ENCODE assay signal across 1 fruit fly cellular context in genomic region chr3R:13032323-13032722, dm6.
A peak's percentile ranks its signal among the peaks of the same experiment; 100 is the strongest.
TF ChIP-seq lines count a peak whose summit lies in the region.

Gene ry, plus strand, starts transcription at chr3R:13032528.

TF ChIP-seq in whole organism, embryonic, 481 proteins besides CTCF, POLR2A, EP300 and RAD21 (continued from another document):
- TF ChIP-seq CG14441 (GFP tag; IDR thresholded peaks at IDR 0.05; lab: Robert Waterston, UW): 0 out of 2 replicates have a peak, but pooled peaks have one; percentile 15
- TF ChIP-seq CG34376 (GFP tag; optimal IDR thresholded peaks at IDR 0.05; lab: Kevin White, UChicago): peak; percentile 1
- no peak for TF ChIP-seq CG10267 (tag; optimal IDR thresholded peaks at IDR 0.05; lab: Kevin White, UChicago)
- TF ChIP-seq HmgD (GFP tag; optimal IDR thresholded peaks at IDR 0.05; lab: Kevin White, UChicago): no peak
- TF ChIP-seq Hr3 (GFP tag; optimal IDR thresholded peaks at IDR 0.05; lab: Kevin White, UChicago): no peak
- TF ChIP-seq ci (GFP tag; IDR thresholded peaks at IDR 0.05; lab: Robert Waterston, UW): peak; percentile 47; the same call in 1 of the 3 replicates
- peak; percentile 38; the same call in 1 of the 2 replicates for TF ChIP-seq Atf6 (GFP tag; IDR thresholded peaks at IDR 0.05; lab: Robert Waterston, UW)
- no peak for TF ChIP-seq nerfin-1 (tag; optimal IDR thresholded peaks at IDR 0.05; lab: Kevin White, UChicago)
- TF ChIP-seq sima (GFP tag; optimal IDR thresholded peaks at IDR 0.05; lab: Kevin White, UChicago): no peak
- 0 out of 3 replicates have a peak, but pooled peaks have one; percentile 10 for TF ChIP-seq CG6791 (GFP tag; IDR thresholded peaks at IDR 0.05; lab: Robert Waterston, UW; ENCODE audit: partially characterized antibody)
- TF ChIP-seq Bteb2 (GFP tag; optimal IDR thresholded peaks at IDR 0.05; lab: Kevin White, UChicago): no peak
- TF ChIP-seq CG1602 (GFP tag; optimal IDR thresholded peaks at IDR 0.05; lab: Kevin White, UChicago): no peak
- peak; percentile 24 for TF ChIP-seq sens (GFP tag; lab: Kevin White, UChicago)
- TF ChIP-seq gem (tag; optimal IDR thresholded peaks at IDR 0.05; lab: Kevin White, UChicago): no peak
